Fruit fly (Drosophila melanogaster) whole organism, prepupa: ENCODE measurements around the gene Usp2.

Source experiments
- CG10631 ChIP-seq: fragments of 200-800 bp; sonication (Bioruptor generic); optimal IDR thresholded peaks from 2 replicates; lab custom pipeline; 2016; ENCODE audit warnings: missing biosample characterization, missing genetic modification characterization
- CG11902 ChIP-seq: fragments of 200-800 bp; sonication (Bioruptor generic); optimal IDR thresholded peaks from 3 replicates; lab custom pipeline; 2016; ENCODE audit warnings: missing biosample characterization, missing genetic modification characterization
- CG3032 ChIP-seq: fragments of 200-800 bp; optimal IDR thresholded peaks from 2 replicates; lab custom pipeline; 2019; ENCODE audit warnings: missing biosample characterization, mild to moderate bottlenecking, missing genetic modification characterization, moderate library complexity
- CG32006 ChIP-seq: fragments of 200-800 bp; sonication (Bioruptor generic); optimal IDR thresholded peaks from 3 replicates; lab custom pipeline; 2017; ENCODE audit warnings: missing biosample characterization, mild to moderate bottlenecking, missing genetic modification characterization
- CG34406 ChIP-seq: fragments of 200-800 bp; sonication (Bioruptor generic); optimal IDR thresholded peaks from 3 replicates; lab custom pipeline; 2016; ENCODE audit warnings: missing biosample characterization, missing genetic modification characterization
- CG3919 ChIP-seq: fragments of 200-800 bp; sonication (Bioruptor generic); optimal IDR thresholded peaks from 3 replicates; lab custom pipeline; 2016; ENCODE audit warnings: missing biosample characterization, missing genetic modification characterization
- CG6163 ChIP-seq: fragments of 200-800 bp; sonication (Bioruptor generic); IDR thresholded peaks from 3 replicates; pipeline ENCODE4 v1.3.6; 2022; ENCODE audit warnings: missing biosample characterization, missing genetic modification characterization
- CG6808 ChIP-seq: fragments of 200-800 bp; sonication (Bioruptor generic); optimal IDR thresholded peaks from 3 replicates; lab custom pipeline; 2017; ENCODE audit warnings: missing biosample characterization, missing genetic modification characterization, mild to moderate bottlenecking, moderate library complexity, missing genetic modification reagents
- CG6854 ChIP-seq: fragments of 200-800 bp; sonication (Bioruptor generic); optimal IDR thresholded peaks from 2 replicates; lab custom pipeline; 2017; ENCODE audit warnings: missing biosample characterization, mild to moderate bottlenecking, missing genetic modification characterization
- CG8119 ChIP-seq: fragments of 200-800 bp; sonication (Bioruptor generic); IDR thresholded peaks from 3 replicates; pipeline ENCODE4 v1.3.6; 2022; ENCODE audit warnings: missing biosample characterization, missing genetic modification characterization
- CG8319 ChIP-seq: fragments of 200-800 bp; sonication (Bioruptor generic); optimal IDR thresholded peaks from 3 replicates; lab custom pipeline; 2016; ENCODE audit warnings: missing biosample characterization, missing genetic modification characterization
- CG9139 ChIP-seq: fragments of 200-800 bp; sonication (Bioruptor generic); optimal IDR thresholded peaks from 3 replicates; lab custom pipeline; 2017; ENCODE audit warnings: missing biosample characterization, mild to moderate bottlenecking, missing genetic modification characterization
- Eip75B ChIP-seq: fragments of 200-800 bp; sonication (Bioruptor generic); optimal IDR thresholded peaks from 3 replicates; lab custom pipeline; 2016; ENCODE audit warnings: missing biosample characterization, missing genetic modification characterization
- Eip78C ChIP-seq: fragments of 200-800 bp; sonication (Bioruptor generic); peaks from one replicate; lab custom pipeline; 2016; ENCODE audit warnings: missing biosample characterization, missing genetic modification characterization
- Eip93F ChIP-seq: fragments of 200-800 bp; sonication (Bioruptor generic); optimal IDR thresholded peaks from 2 replicates; lab custom pipeline; 2016; ENCODE audit warnings: missing biosample characterization, mild to moderate bottlenecking, missing genetic modification characterization
- Ets96B ChIP-seq: fragments of 200-800 bp; optimal IDR thresholded peaks from 2 replicates; lab custom pipeline; 2019; ENCODE audit warnings: missing biosample characterization, mild to moderate bottlenecking, missing genetic modification characterization, moderate library complexity
- Gug ChIP-seq: fragments of 200-800 bp; sonication (Bioruptor generic); IDR thresholded peaks from 2 replicates; pipeline ENCODE4 v1.3.6; 2022; ENCODE audit warnings: missing biosample characterization, missing genetic modification characterization
- Hr39 ChIP-seq: fragments of 200-800 bp; sonication (Bioruptor generic); optimal IDR thresholded peaks from 2 replicates; lab custom pipeline; 2016; ENCODE audit warnings: missing biosample characterization, missing genetic modification characterization
- Hr4 ChIP-seq: fragments of 200-800 bp; sonication (Bioruptor generic); optimal IDR thresholded peaks from 3 replicates; lab custom pipeline; 2016; ENCODE audit warnings: missing biosample characterization, missing genetic modification characterization
- Lpt ChIP-seq: fragments of 200-800 bp; sonication (Bioruptor generic); optimal IDR thresholded peaks from 3 replicates; lab custom pipeline; 2016; ENCODE audit warnings: missing biosample characterization, missing genetic modification characterization
- Sox15 ChIP-seq: fragments of 200-800 bp; sonication (Bioruptor generic); optimal IDR thresholded peaks from 3 replicates; lab custom pipeline; 2016; ENCODE audit warnings: missing biosample characterization, missing genetic modification characterization
- cyc ChIP-seq: fragments of 200-800 bp; sonication (Bioruptor generic); optimal IDR thresholded peaks from 3 replicates; lab custom pipeline; 2016; ENCODE audit warnings: missing biosample characterization, missing genetic modification characterization
- dac ChIP-seq: fragments of 200-800 bp; sonication (Bioruptor generic); optimal IDR thresholded peaks from 2 replicates; lab custom pipeline; 2017; ENCODE audit warnings: missing biosample characterization, mild to moderate bottlenecking, missing genetic modification characterization
- fd59A ChIP-seq: fragments of 200-800 bp; sonication (Bioruptor generic); optimal IDR thresholded peaks from 2 replicates; lab custom pipeline; 2017; ENCODE audit warnings: missing biosample characterization, mild to moderate bottlenecking, missing genetic modification characterization, missing genetic modification reagents
- fd85E ChIP-seq: fragments of 200-800 bp; sonication (Bioruptor generic); optimal IDR thresholded peaks from 3 replicates; lab custom pipeline; 2016; ENCODE audit warnings: missing biosample characterization, missing genetic modification characterization
- lz ChIP-seq: fragments of 200-800 bp; sonication (Bioruptor generic); optimal IDR thresholded peaks from 3 replicates; lab custom pipeline; 2016; ENCODE audit warnings: missing biosample characterization, missing genetic modification characterization
- salr ChIP-seq, 2 experiments: fragments of 200-800 bp; sonication (Bioruptor generic); optimal IDR thresholded peaks; 3 replicates each; lab custom pipeline; 2016 to 2018; ENCODE audit warnings: missing biosample characterization in 2 of 2, missing genetic modification characterization in 2 of 2, mild to moderate bottlenecking in 1 of 2
- spab ChIP-seq: fragments of 200-800 bp; sonication (Bioruptor generic); optimal IDR thresholded peaks from 2 replicates; lab custom pipeline; 2017; ENCODE audit warnings: missing biosample characterization, mild to moderate bottlenecking, missing genetic modification characterization, missing genetic modification reagents
- ss ChIP-seq, 2 experiments: fragments of 200-800 bp; sonication (Bioruptor generic); optimal IDR thresholded peaks; 2 replicates in 1 of 2; 3 replicates in 1 of 2; lab custom pipeline; 2017 to 2018; ENCODE audit warnings: mild to moderate bottlenecking in 2 of 2, missing biosample characterization in 2 of 2, missing genetic modification characterization in 2 of 2, moderate library complexity in 1 of 2
- svp ChIP-seq: fragments of 200-800 bp; sonication (Bioruptor generic); peaks from one replicate; lab custom pipeline; 2016; ENCODE audit warnings: missing biosample characterization, missing genetic modification characterization
- topi ChIP-seq: fragments of 200-800 bp; sonication (Bioruptor generic); optimal IDR thresholded peaks from 3 replicates; lab custom pipeline; 2016; ENCODE audit warnings: missing biosample characterization, missing genetic modification characterization

Usp2 gene

DNA sequence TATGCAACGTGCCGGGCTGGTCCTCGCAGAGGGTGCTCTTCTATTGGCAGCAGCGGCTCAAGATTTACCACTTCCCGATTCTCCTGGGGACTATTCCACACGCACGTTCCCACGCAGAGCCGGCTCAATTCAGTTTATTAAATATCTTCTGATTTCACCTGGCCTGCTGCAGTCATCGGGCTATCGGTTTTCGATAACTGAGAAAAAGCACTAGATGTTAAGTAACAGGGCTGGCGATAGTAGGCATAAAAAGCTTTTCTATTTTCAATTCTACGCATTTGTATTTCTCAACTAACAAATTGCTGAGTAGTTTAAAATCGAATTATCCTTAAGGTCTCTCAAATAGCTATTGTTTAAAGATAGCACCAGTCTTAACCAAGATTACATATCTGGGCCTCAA, 16.2 kb downstream of the Usp2 start, which contains the start of gene CG14613:
TSS of gene CG14613 (minus strand) at position 203 of the 400 bp plus-strand sequence.
- TF ChIP-seq CG9139 (GFP tag; lab: Kevin White, UChicago) = no peak
- TF ChIP-seq CG3919 (GFP tag; lab: Kevin White, UChicago) = no peak
- no peak for TF ChIP-seq cyc (GFP tag; lab: Kevin White, UChicago)
- no peak for TF ChIP-seq CG32006 (GFP tag; lab: Kevin White, UChicago)
- TF ChIP-seq lz (GFP tag; lab: Kevin White, UChicago) = no peak
- TF ChIP-seq Ets96B = no peak
- no peak for TF ChIP-seq svp (GFP tag; lab: Kevin White, UChicago)
- no peak for TF ChIP-seq topi
- no peak for TF ChIP-seq CG11902 (GFP tag; lab: Kevin White, UChicago)
- no peak for TF ChIP-seq Gug (GFP tag; lab: Robert Waterston, UW)
- TF ChIP-seq salr (GFP tag; optimal IDR thresholded peaks at IDR 0.05; lab: Kevin White, UChicago) = no peak
- no peak for TF ChIP-seq Eip75B (GFP tag; lab: Kevin White, UChicago)
- TF ChIP-seq dac (GFP tag; lab: Kevin White, UChicago) = no peak
- TF ChIP-seq Lpt (GFP tag; lab: Kevin White, UChicago) = no peak

DNA sequence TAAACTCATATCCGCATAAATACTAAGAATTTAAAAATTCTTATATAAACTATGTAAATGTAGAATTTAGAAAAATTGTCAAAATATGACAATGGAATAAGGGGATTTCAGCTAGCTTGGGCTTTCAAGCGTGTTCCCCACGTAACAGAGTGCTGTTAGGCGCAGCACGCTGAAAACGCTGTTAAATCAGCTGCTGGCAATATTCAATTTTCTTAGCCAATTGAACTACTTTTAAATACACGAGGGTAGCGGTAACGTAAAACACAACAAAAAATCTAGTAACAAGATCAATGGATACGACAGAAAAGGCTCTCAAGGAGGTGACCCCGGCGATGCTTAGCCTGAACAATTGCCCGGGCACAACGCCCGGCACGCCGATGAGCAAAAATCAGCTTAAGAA, 17.9 kb downstream of the Usp2 start, which contains the start of gene CG14618:
TSS of gene CG14618 (plus strand) at position 179 of the 400 bp plus-strand sequence.
- TF ChIP-seq Hr39 (GFP tag; lab: Kevin White, UChicago) (no peak), ss (GFP tag; optimal IDR thresholded peaks at IDR 0.05; lab: Kevin White, UChicago) (no peak), fd85E (GFP tag; lab: Kevin White, UChicago) (no peak), CG3032 (tag; lab: Kevin White, UChicago) (no peak), Eip93F (no peak), fd59A (GFP tag; lab: Kevin White, UChicago) (no peak), CG34406 (no peak), CG6808 (GFP tag; lab: Kevin White, UChicago) (no peak)

DNA sequence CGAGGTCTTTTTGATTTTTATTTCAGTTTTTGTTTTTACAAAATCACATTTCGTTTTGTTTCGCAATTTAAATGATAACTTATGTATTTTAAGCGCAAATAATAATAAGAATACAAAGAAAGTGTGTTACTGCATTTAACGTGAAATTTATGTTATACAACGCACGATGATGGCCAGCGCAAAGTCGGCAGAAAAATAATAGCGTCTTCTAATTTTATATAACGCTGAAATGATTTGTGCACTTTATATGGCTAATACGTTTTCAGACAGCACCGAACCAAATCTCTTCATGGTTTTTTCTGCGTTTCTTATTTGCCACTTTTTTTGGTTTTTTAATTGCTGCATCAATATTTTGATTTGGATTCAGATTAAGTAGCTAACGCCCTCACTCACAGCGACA, 19.3 kb downstream of the Usp2 start:
- TF ChIP-seq spab (GFP tag; lab: Kevin White, UChicago) (no peak), dac (GFP tag; lab: Kevin White, UChicago) (no peak), Gug (GFP tag; lab: Robert Waterston, UW) (no peak), Sox15 (GFP tag; lab: Kevin White, UChicago) (no peak), CG8319 (GFP tag; lab: Kevin White, UChicago) (no peak), CG8119 (GFP tag; lab: Robert Waterston, UW) (no peak), CG32006 (GFP tag; lab: Kevin White, UChicago) (no peak), Hr39 (GFP tag; lab: Kevin White, UChicago) (no peak)

DNA sequence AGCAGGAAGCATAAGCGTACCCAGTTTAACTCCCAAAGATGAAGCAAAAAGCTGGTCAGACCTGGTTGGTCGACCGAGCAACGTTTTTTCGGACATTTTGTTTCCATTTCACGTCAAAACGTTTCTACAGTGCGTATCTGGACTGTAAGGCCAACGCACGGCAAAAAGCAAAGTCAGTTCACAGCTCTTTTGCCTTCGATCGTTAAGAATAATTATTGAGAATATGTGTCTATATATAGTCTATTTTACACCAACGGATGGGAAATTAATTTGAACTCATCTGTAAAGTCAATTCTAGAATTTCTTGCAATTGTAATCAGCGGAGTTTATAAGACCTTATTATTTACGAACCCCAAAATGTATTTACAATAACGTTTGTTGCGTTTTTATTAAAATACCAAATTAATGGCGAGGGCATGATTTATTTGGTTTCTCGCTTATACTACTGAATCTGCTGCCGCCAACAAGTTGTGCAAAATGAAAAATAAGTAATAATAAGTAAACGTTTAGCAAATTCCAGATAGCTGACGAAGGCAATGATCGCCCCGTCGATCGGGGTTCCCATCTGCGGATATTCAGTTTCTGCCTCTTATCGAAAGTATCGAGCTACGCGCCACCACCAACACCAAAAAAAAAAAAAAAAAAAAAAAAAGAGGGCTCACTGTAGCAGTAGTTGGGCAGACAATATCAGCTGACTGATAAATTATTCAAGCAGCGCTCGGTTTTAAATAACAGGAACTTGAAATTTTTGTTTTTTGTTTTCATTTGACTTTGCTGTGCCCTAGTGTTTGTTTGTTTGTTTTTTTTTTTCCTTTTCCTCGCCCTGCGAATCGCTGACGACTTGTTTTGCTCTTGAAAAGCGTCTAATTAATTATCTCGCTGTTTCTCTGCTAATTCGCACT, 22.3 kb downstream of the Usp2 start:
- TF ChIP-seq Eip78C (GFP tag; lab: Kevin White, UChicago) (peak; percentile 69), Sox15 (GFP tag; lab: Kevin White, UChicago) (no peak), CG10631 (GFP tag; lab: Kevin White, UChicago) (no peak), CG6854 (GFP tag; lab: Kevin White, UChicago) (no peak), Lpt (GFP tag; lab: Kevin White, UChicago) (no peak), CG6163 (GFP tag; lab: Robert Waterston, UW) (peak; percentile 52; the same call in 2 of the 3 replicates), Hr4 (GFP tag; lab: Kevin White, UChicago) (peak; percentile 7)
- TF ChIP-seq, all 60 proteins: peak for 3
